Worm (Caenorhabditis elegans) whole organism, mixed stage, embryonic: ENCODE measurements around the gene F47D12.9.

Experiments
- mab-5 ChIP-seq: fragments of 150-350 bp; optimal IDR thresholded peaks from 2 replicates; lab custom pipeline; 2014; ENCODE audit warnings: missing biosample characterization, missing genetic modification characterization
- mep-1 ChIP-seq: fragments of 150-350 bp; optimal IDR thresholded peaks from 2 replicates; lab custom pipeline; 2017; ENCODE audit warnings: missing biosample characterization, missing genetic modification reagents, missing genetic modification characterization, inconsistent platforms
- nhr-28 ChIP-seq: fragments of 150-350 bp; optimal IDR thresholded peaks from 2 replicates; lab custom pipeline; 2014; ENCODE audit warnings: missing biosample characterization, missing genetic modification characterization

DNA sequence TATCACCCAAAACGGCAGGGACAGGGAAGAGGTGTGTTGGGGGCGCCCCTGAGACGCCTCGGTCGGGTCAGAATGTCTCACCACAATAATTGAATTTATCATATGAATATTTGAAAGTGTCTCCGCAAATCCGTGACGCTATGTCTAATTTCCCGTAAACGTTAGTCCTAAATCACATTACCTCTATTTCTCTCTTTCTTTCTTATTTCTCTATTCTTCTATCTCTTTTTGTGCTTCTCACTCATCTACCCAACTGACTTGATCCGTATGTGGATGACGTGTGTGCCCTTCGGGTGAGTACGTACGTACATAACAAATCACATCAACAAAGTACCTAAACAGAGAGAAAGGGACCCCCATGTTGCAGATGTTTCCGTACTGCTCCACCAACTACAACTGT is 14.2 kb upstream of the F47D12.9 start:
- TF ChIP-seq mep-1 (tag; lab: Kevin White, UChicago) = no peak
- no peak for TF ChIP-seq mab-5 (tag; lab: Kevin White, UChicago)
- TF ChIP-seq nhr-28 (tag; lab: Kevin White, UChicago) = no peak
